Fruit fly (Drosophila melanogaster) whole organism, larva: ENCODE data around the gene CG32240.

Source experiments
- noc ChIP-seq: fragments of 200-800 bp; sonication (Bioruptor generic); optimal IDR thresholded peaks from 3 replicates; lab custom pipeline; 2019; ENCODE audit warnings: missing biosample characterization, mild to moderate bottlenecking, missing genetic modification characterization, moderate library complexity

CG32240 gene

dm6 chr3L:4388215-4388614 lies 6.8 kb upstream of the CG32240 start:
- TF ChIP-seq noc (tag; lab: Kevin White, UChicago), result no peak

dm6 chr3L:4384326-4384662 lies 2.9 kb upstream of the CG32240 start, which contains the start of gene slow:
TSS of gene slow (plus strand) at chr3L:4384442.
- no peak for TF ChIP-seq noc (tag; lab: Kevin White, UChicago)

DNA sequence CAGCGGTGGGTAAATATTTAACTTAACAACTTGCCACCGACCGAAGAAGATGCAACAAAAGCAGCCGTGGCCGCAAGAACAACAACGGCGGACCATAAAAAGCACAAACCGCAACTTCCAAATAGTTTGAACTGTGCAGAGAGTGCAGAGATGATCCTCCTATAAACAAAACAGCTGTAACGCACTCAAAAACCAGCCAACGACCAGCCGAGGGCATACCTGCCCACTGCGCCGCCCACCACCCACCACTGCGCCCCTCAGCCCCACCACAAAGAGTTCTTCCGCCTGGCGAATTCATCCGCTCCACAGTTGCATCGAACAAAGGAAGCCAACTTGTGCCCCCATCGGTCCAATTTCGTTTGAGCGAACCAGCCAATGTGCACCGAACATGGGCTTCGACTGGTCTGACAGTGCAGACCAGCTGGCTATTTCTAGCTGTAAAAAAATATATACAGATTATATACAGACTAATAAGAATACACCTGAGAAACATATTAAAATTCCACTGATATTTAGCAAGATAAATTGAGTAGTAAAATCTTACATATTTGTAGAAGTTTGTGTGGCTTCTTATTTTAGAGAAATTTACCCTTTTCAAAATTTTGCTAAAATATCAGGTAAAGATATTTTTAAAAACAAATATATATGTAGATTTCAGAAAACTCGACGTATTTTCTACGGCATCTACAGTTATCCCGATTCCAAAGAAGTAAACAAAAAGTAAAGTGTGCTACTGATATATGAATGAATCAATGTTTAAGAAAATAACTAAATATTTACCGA lies 2.3 kb upstream of the CG32240 start:
- TF ChIP-seq noc (tag; lab: Kevin White, UChicago), result no peak

DNA sequence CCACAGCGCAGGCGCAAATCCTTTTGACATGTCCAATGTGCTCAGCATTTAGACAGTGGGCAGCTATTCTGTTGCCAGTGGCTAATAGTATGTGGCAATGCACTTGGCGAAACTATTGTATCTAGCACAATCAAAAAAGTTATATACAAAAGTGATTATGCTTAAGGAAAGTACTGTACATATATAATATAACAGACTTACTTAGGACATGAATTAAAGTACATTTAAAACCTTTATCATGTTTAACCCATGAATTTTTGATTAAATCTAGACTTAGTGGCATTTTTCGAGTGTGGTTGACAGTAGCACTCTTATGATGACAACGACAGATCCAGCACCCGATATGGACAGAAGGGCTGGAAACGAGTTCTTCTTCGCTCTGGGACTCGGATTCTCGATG lies 1.7 kb upstream of the CG32240 start:
- TF ChIP-seq noc (tag; lab: Kevin White, UChicago), result no peak

- no peak for TF ChIP-seq noc (tag; lab: Kevin White, UChicago)
Measured at dm6 chr3L:4382581-4382980, 1.2 kb upstream of the CG32240 start.

dm6 chr3L:4380231-4380645 lies 1.2 kb downstream of the CG32240 start, which contains the start of gene DopEcR:
TSS of gene DopEcR (minus strand) at chr3L:4380387.
- no peak for TF ChIP-seq noc (tag; lab: Kevin White, UChicago)

- TF ChIP-seq noc (tag; lab: Kevin White, UChicago), result peak; percentile 6
Measured at dm6 chr3L:4378895-4379294, 2.5 kb downstream of the CG32240 start.

dm6 chr3L:4377496-4377895 lies 3.9 kb downstream of the CG32240 start:
- no peak for TF ChIP-seq noc (tag; lab: Kevin White, UChicago)

- TF ChIP-seq noc (tag; lab: Kevin White, UChicago), result no peak
Measured at dm6 chr3L:4375675-4376366, 5.6 kb downstream of the CG32240 start.

DNA sequence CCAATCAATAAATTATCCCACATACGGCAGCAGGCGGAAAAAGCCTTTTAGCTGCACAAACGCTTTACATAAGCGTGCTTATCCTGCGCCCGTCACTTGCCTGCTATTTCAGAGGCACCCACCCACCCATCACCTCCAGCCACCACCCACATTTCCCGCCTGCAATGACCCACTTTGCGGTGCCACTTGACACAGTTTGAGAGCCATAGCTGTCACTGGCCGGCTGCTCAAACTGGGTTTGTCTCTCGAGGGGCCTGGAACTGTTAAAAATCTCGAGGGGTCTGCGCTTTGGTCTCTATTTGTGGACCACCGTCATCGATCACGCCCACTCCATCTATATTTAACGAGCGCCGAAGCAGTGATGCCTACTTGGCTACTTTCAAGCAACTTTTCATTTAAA lies 9.5 kb downstream of the CG32240 start:
- TF ChIP-seq noc (tag; lab: Kevin White, UChicago), result no peak

DNA sequence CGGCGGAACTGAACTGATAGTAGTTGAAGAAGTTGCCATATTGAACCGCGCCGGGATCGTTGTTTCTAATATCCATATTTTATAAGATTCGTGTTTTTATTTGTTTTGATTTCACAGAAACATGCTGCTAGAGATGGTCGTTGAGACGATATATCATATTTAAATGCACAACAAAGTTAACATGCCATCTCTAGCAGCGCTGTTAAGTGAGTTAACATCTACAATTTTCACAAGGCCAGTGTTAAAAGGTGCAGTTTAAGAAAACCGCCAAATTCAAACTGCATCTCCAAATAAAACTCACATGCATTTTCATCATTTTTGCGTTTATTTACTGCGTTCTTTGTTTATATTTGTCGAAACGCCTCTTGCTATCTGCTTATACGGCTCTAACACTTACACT lies 14.1 kb downstream of the CG32240 start, which contains the start of gene CG11342:
Gene CG11342, minus strand, starts transcription at position 120 of the 400 bp plus-strand sequence.
- no peak for TF ChIP-seq noc (tag; lab: Kevin White, UChicago)

- no peak for TF ChIP-seq noc (tag; lab: Kevin White, UChicago)
Measured at dm6 chr3L:4365197-4365596, 16.2 kb downstream of the CG32240 start, which contains the start of gene CG33514. TSS of gene CG33514 (plus strand) at chr3L:4365434.

DNA sequence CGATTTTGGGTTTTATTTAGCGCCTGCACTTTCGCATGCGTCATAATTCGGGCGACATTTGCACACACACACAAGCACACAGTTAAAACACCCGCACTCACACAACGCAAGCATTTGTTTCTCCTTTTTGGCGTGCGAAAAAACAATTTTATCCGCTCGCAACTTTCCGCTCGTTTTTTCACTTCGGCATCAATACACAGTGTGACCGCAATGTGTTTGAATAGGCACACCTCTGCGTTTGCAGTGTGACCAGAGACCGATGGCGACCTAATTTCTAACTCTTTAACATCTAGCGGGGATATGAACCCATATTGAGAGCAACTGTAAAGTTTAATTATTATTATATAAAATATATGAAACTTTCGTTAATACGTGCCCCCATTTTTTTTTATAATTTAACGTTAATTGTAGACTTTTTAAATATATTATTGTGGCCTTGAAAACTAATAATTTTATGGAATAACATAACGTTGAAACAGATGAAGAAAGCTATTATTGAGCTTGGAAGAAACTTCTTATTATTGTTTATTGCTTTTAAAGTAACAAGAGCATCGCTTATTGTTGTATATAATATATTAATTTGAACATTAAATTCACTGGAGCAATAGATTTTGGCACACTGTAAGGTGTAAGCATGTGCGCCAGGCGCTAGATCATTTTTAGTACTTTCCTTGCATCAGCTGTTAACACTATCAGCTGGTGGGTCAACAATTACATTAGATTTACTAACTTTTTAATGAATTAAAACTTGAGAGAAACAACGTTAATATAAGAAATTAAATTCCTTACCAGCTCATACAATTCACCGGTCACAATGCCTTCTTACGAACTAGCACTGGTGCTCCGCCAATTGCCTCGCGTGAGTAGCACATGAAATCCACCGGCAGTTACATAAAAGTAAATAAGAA lies 17.3 kb downstream of the CG32240 start, which contains the start of the genes Cip4 and mRpS6:
Gene Cip4, minus strand, starts transcription at position 216 of the 908 bp plus-strand sequence.
Gene mRpS6, plus strand, starts transcription at position 664 of the 908 bp plus-strand sequence.
- TF ChIP-seq noc (tag; lab: Kevin White, UChicago), result no peak

- TF ChIP-seq noc (tag; lab: Kevin White, UChicago), result no peak
Measured at dm6 chr3L:4363484-4363883, 17.9 kb downstream of the CG32240 start.

dm6 chr3L:4362937-4363336 lies 18.5 kb downstream of the CG32240 start:
- no peak for TF ChIP-seq noc (tag; lab: Kevin White, UChicago)

DNA sequence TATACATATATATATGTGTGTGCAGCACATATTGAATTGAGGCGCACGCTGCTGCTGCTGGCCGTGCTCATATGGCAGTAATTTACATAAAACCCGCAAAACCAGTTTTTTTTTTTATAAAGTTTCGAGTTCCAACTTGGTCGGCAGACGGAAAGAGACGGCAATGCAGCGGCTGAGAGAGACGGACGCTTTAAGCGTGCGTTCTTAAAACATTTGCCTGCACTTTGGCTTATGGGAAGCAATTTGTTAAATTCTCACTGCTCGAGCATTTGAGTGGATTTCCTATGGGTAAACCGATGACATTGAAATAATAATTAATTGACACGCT lies 21.1 kb downstream of the CG32240 start:
- no peak for TF ChIP-seq noc (tag; lab: Kevin White, UChicago)
